Fruit fly (Drosophila melanogaster) whole organism, wandering third instar larva: ENCODE results near the gene Cdep.

Experiments used
- GATAd ChIP-seq: sonication (Bioruptor generic); optimal IDR thresholded peaks from 2 replicates; lab custom pipeline; 2016; ENCODE audit warnings: missing biosample characterization, missing genetic modification characterization
- Hr83 ChIP-seq: fragments of 200-300 bp; sonication (Bioruptor generic); optimal IDR thresholded peaks from 2 replicates; lab custom pipeline; 2016; ENCODE audit warnings: missing biosample characterization, mild to moderate bottlenecking, missing genetic modification characterization, moderate library complexity; ENCODE audit not compliant: poor library complexity, severe bottlenecking
- OdsH ChIP-seq: fragments of 200-800 bp; sonication (Bioruptor generic); optimal IDR thresholded peaks from 2 replicates; lab custom pipeline; 2016; ENCODE audit warnings: missing biosample characterization, mild to moderate bottlenecking, missing genetic modification characterization
- Vsx2 ChIP-seq: fragments of 200-300, 225-300 bp; sonication (Bioruptor generic); optimal IDR thresholded peaks from 2 replicates; lab custom pipeline; 2018; ENCODE audit warnings: missing biosample characterization, missing genetic modification characterization; ENCODE audit not compliant: partially characterized antibody
- fru ChIP-seq: fragments of 200-800 bp; sonication (Bioruptor generic); optimal IDR thresholded peaks from 3 replicates; lab custom pipeline; 2016; ENCODE audit warnings: missing biosample characterization, mild to moderate bottlenecking, missing genetic modification characterization
- jim ChIP-seq: fragments of 175-275, 200-325 bp; sonication (Bioruptor generic); optimal IDR thresholded peaks from 2 replicates; lab custom pipeline; 2016; ENCODE audit warnings: missing biosample characterization, mild to moderate bottlenecking, missing genetic modification characterization
- psq ChIP-seq: fragments of 200-800 bp; sonication (Bioruptor generic); optimal IDR thresholded peaks from 3 replicates; lab custom pipeline; 2017; ENCODE audit warnings: missing biosample characterization, mild to moderate bottlenecking, missing genetic modification characterization, moderate library complexity
- sage ChIP-seq: fragments of 200-800 bp; sonication (Bioruptor generic); optimal IDR thresholded peaks from 2 replicates; lab custom pipeline; 2016; ENCODE audit warnings: missing biosample characterization, mild to moderate bottlenecking, missing genetic modification characterization

DNA sequence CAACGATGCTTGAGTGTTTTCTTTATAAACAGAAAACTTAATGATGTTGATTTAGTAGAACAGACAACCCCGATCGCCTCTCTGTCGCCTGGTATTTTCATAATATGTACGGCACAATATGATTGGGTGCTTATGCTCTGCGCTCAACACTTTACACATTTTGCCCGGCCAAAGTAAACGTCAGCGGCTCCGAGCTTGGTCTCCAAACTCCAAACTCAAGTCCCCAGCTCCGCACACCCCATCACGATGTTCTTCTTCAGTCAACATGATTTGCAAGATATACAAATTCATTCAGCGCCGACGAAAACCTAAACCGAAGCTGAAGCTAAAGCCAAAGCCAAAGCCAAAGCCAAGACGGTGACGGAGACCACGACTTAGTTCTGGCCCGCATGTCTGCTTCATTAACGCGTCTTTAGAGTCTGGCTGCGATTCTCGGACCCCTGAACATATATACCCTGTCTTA is 65.0 kb downstream of the Cdep start:
- TF ChIP-seq Hr83 (GFP tag; lab: Kevin White, UChicago) (no peak), jim (GFP tag; lab: Kevin White, UChicago) (no peak), psq (GFP tag; lab: Kevin White, UChicago) (no peak), GATAd (GFP tag; lab: Kevin White, UChicago) (no peak), Vsx2 (no peak), fru (GFP tag; lab: Kevin White, UChicago) (no peak), sage (GFP tag; lab: Kevin White, UChicago) (no peak), OdsH (GFP tag; lab: Kevin White, UChicago) (no peak)
